Worm (Caenorhabditis elegans): Measurements from ENCODE around the gene dep-1.

dep-1 gene

DNA sequence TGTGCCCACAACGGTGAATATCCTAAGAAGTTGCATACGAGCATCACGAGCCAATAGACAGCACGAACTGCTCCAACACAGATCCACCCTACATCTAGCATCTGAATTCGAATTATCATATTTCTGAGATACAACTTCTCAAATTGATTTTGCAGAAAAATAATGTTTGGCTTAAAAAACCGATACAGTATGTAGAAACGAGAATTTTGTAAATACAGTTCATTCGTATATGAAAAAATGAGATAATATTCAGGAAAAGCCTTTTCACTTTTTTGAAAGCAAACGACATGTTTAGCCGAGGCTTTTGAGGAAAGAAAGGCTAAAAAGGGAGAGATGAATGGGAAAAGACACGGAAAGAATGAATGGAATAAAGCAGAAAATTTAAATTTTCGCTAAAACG, 21.7 kb upstream of the dep-1 start, which contains the start of gene F37B12.3:
F37B12.3 (minus strand) TSS at position 101 of the 400 bp plus-strand sequence.
- TF ChIP-seq dao-5 (tag; optimal IDR thresholded peaks at IDR 0.05) (no peak), him-1 (tag; optimal IDR thresholded peaks at IDR 0.05) (no peak), W03F9.2 (tag; optimal IDR thresholded peaks at IDR 0.05) (no peak)

DNA sequence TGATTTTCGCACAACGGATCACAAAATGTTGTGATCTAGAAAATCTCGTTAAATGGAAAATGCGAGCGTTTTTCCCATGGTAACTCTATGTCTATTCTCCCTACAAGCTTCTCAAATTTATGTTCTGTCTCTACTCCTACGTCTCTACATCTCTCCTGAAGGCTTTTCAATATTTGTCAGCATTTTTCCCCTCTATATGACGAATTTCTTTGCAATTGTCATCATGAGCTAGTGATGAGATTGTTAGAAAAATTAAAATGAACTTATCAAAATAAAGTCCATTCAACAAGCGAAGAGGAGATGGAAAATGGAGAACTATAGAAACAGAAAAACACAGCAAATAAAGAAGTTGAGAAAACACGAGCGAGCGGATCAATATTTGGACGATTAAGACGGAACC, 19.1 kb upstream of the dep-1 start:
- TF ChIP-seq him-1 (tag; optimal IDR thresholded peaks at IDR 0.05), result no peak
- no peak for TF ChIP-seq dao-5 (tag; optimal IDR thresholded peaks at IDR 0.05)
- no peak for TF ChIP-seq W03F9.2 (tag; optimal IDR thresholded peaks at IDR 0.05)

DNA sequence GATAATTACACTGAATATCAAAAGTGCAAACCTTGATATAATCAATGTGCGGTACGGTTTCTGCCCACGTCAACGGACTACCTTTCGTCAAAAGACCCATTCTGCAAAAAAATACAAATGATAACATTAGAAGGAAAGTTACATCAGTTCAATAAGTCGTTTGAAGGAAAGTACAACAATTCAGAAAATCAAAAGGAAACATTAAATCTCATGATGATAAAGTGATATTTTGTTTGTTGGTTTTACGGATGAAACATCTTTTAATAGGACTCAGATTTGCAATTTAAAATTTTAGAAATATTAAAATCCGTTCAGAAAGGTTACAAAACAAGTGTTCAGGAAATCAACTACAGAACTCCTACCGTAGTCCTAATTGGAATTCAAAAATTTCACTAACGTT, 18.6 kb upstream of the dep-1 start, which contains the start of gene gcs-1:
gcs-1 (minus strand) TSS at position 101 of the 400 bp plus-strand sequence.
- TF ChIP-seq dao-5 (tag; optimal IDR thresholded peaks at IDR 0.05) (no peak), W03F9.2 (tag; optimal IDR thresholded peaks at IDR 0.05) (no peak), him-1 (tag; optimal IDR thresholded peaks at IDR 0.05) (no peak)

DNA sequence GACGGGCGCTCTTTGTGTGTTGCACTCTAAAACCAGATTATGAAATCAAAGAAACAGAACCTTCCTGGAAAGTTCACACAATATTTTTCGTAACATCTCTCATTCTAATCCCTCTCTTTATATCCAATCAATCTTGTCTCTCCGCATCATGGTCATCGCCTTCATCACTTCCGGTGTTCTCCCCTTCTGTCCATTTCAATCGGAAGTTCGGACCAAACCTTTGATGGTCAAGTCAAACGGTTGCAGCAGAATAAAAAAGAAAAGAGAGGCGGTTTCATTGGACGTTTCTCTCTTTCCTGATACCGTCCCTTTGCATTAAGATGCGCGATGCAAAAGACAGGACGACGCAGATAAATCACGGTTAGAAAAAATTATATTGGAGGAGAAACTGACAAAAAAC, 13.4 kb upstream of the dep-1 start:
- TF ChIP-seq dao-5 (tag; optimal IDR thresholded peaks at IDR 0.05) (no peak), W03F9.2 (tag; optimal IDR thresholded peaks at IDR 0.05) (no peak), him-1 (tag; optimal IDR thresholded peaks at IDR 0.05) (no peak)

DNA sequence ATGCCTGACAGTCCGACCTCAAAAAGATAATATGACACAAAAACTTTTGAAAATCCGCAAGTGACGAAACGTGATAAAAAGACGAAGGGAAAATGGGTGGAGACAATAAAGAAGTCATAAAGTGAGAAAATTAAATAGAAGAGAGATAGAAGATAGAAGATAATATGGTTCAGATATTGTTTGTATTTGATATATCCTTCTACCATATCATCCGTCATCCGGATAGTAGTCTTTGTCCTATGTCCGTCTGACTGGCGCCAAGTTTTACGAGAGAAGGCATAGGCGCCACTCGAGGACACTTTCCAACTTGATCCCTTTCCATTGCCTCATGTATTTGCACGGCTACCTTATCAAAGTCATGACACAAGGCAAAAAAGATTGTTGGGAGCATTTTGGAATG, 12.3 kb upstream of the dep-1 start:
- TF ChIP-seq dao-5 (tag; optimal IDR thresholded peaks at IDR 0.05), result no peak
- TF ChIP-seq W03F9.2 (tag; optimal IDR thresholded peaks at IDR 0.05), result no peak
- TF ChIP-seq him-1 (tag; optimal IDR thresholded peaks at IDR 0.05), result no peak

- TF ChIP-seq W03F9.2 (tag; optimal IDR thresholded peaks at IDR 0.05) (no peak), dao-5 (tag; optimal IDR thresholded peaks at IDR 0.05) (no peak), him-1 (tag; optimal IDR thresholded peaks at IDR 0.05) (no peak)
Observed at ce11 chrII:9029218-9029672, 9.6 kb upstream of the dep-1 start, which contains the start of gene F37B12.1. F37B12.1 (minus strand) TSS chrII:9029268.

DNA sequence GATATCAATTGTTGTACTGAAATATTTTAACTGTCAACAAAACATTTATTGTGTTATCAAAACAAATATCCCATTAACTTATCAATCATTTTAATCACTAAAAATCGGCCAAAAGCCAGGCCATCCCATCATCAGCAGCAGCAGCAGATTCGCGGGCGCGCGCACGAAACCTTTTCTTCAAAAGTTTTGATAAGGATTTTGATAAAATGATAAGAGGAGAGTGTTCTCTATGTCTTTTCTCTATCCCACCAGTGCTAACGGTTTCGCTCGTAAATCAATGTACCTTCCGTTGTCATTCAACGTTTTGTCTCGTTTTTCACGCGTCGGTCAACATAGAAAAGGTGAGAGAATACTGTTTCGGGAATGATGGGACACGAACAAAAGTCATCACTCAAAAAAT, 8.5 kb upstream of the dep-1 start:
- TF ChIP-seq W03F9.2 (tag; optimal IDR thresholded peaks at IDR 0.05), result no peak
- no peak for TF ChIP-seq him-1 (tag; optimal IDR thresholded peaks at IDR 0.05)
- no peak for TF ChIP-seq dao-5 (tag; optimal IDR thresholded peaks at IDR 0.05)

ce11 chrII:9026348-9026747, 6.8 kb upstream of the dep-1 start:
- no peak for TF ChIP-seq dao-5 (tag; optimal IDR thresholded peaks at IDR 0.05)
- TF ChIP-seq W03F9.2 (tag; optimal IDR thresholded peaks at IDR 0.05), result no peak
- TF ChIP-seq him-1 (tag; optimal IDR thresholded peaks at IDR 0.05), result no peak

- TF ChIP-seq him-1 (tag; optimal IDR thresholded peaks at IDR 0.05), result no peak
- TF ChIP-seq W03F9.2 (tag; optimal IDR thresholded peaks at IDR 0.05), result no peak
- TF ChIP-seq dao-5 (tag; optimal IDR thresholded peaks at IDR 0.05), result no peak
Observed at ce11 chrII:9024312-9024711, 4.7 kb upstream of the dep-1 start.

- TF ChIP-seq him-1 (tag; optimal IDR thresholded peaks at IDR 0.05) (no peak), W03F9.2 (tag; optimal IDR thresholded peaks at IDR 0.05) (no peak), dao-5 (tag; optimal IDR thresholded peaks at IDR 0.05) (no peak)
Observed at ce11 chrII:9021625-9022024, 2.0 kb upstream of the dep-1 start.

- TF ChIP-seq him-1 (tag; optimal IDR thresholded peaks at IDR 0.05) (no peak), W03F9.2 (tag; optimal IDR thresholded peaks at IDR 0.05) (no peak), dao-5 (tag; optimal IDR thresholded peaks at IDR 0.05) (no peak)
Observed at ce11 chrII:9017628-9018027, 2.0 kb downstream of the dep-1 start.

ce11 chrII:9014877-9015505, 4.6 kb downstream of the dep-1 start:
- TF ChIP-seq dao-5 (tag; optimal IDR thresholded peaks at IDR 0.05) (no peak), W03F9.2 (tag; optimal IDR thresholded peaks at IDR 0.05) (no peak), him-1 (tag; optimal IDR thresholded peaks at IDR 0.05) (no peak)

DNA sequence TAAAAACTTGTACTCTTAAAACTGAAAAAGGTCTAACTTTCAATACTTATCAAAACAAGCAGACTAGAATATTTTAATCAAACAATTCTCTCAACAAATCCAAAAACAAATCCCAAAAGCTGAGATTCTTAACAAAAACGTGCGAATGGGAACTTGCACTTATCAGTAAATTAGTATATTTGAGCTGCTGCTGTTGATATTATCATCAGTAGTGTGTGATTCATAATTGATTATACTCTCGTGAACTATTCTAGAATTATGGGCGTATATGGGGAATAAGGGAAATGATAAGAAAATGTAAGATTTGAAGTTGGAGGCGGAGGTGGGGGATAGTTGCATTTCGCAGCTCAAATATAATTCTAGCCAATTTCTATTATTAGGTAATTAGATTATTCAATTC, 5.4 kb downstream of the dep-1 start:
- TF ChIP-seq him-1 (tag; optimal IDR thresholded peaks at IDR 0.05) (no peak), dao-5 (tag; optimal IDR thresholded peaks at IDR 0.05) (no peak), W03F9.2 (tag; optimal IDR thresholded peaks at IDR 0.05) (no peak)

- TF ChIP-seq W03F9.2 (tag; optimal IDR thresholded peaks at IDR 0.05) (no peak), him-1 (tag; optimal IDR thresholded peaks at IDR 0.05) (no peak), dao-5 (tag; optimal IDR thresholded peaks at IDR 0.05) (no peak)
Observed at ce11 chrII:9013341-9013740, 6.3 kb downstream of the dep-1 start.

- TF ChIP-seq W03F9.2 (tag; optimal IDR thresholded peaks at IDR 0.05), result no peak
- TF ChIP-seq him-1 (tag; optimal IDR thresholded peaks at IDR 0.05), result no peak
- TF ChIP-seq dao-5 (tag; optimal IDR thresholded peaks at IDR 0.05), result no peak
Observed at ce11 chrII:9010708-9011107, 8.9 kb downstream of the dep-1 start.

Measured in whole organism, L4/young adult.